Fruit fly (Drosophila melanogaster) whole organism, wandering third instar larva: ENCODE results near the gene MetRS-m.

Experiments
- Abd-B ChIP-seq: fragments of >200 bp; optimal IDR thresholded peaks from 2 replicates; lab custom pipeline; 2017; ENCODE audit warnings: missing biosample characterization, missing genetic modification characterization
- CG32264 ChIP-seq: fragments of 200-800 bp; sonication (Bioruptor generic); optimal IDR thresholded peaks from 2 replicates; lab custom pipeline; 2016; ENCODE audit warnings: missing biosample characterization, missing genetic modification characterization
- CG9705 ChIP-seq: fragments of 200-800 bp; sonication (Bioruptor generic); optimal IDR thresholded peaks from 2 replicates; lab custom pipeline; 2018; ENCODE audit warnings: missing biosample characterization, mild to moderate bottlenecking, missing genetic modification characterization
- CrebA ChIP-seq: fragments of 200-800 bp; sonication (Bioruptor generic); optimal IDR thresholded peaks from 2 replicates; lab custom pipeline; 2016; ENCODE audit warnings: missing biosample characterization, mild to moderate bottlenecking, missing genetic modification characterization, borderline replicate concordance
- Dfd ChIP-seq: fragments of >200 bp; optimal IDR thresholded peaks from 2 replicates; lab custom pipeline; 2017; ENCODE audit warnings: missing biosample characterization, missing genetic modification characterization
- Dif ChIP-seq: fragments of 200-275, 200-300 bp; sonication (Bioruptor generic); optimal IDR thresholded peaks from 2 replicates; lab custom pipeline; 2018; ENCODE audit warnings: missing biosample characterization, missing genetic modification characterization; ENCODE audit not compliant: partially characterized antibody
- GATAd ChIP-seq: sonication (Bioruptor generic); optimal IDR thresholded peaks from 2 replicates; lab custom pipeline; 2016; ENCODE audit warnings: missing biosample characterization, missing genetic modification characterization
- HLH106 ChIP-seq: fragments of 200-800 bp; optimal IDR thresholded peaks from 3 replicates; lab custom pipeline; 2019; ENCODE audit warnings: missing biosample characterization, mild to moderate bottlenecking, missing genetic modification characterization, moderate library complexity
- Hnf4 ChIP-seq: fragments of 200-800 bp; sonication (Bioruptor generic); optimal IDR thresholded peaks from 2 replicates; lab custom pipeline; 2016; ENCODE audit warnings: missing biosample characterization, mild to moderate bottlenecking, missing genetic modification characterization
- Hr78 ChIP-seq: fragments of >200 bp; optimal IDR thresholded peaks from 2 replicates; lab custom pipeline; 2017; ENCODE audit warnings: missing biosample characterization, missing genetic modification characterization
- Hr83 ChIP-seq: fragments of 200-300 bp; sonication (Bioruptor generic); optimal IDR thresholded peaks from 2 replicates; lab custom pipeline; 2016; ENCODE audit warnings: missing biosample characterization, mild to moderate bottlenecking, missing genetic modification characterization, moderate library complexity; ENCODE audit not compliant: poor library complexity, severe bottlenecking
- Jra ChIP-seq: sonication (Bioruptor generic); optimal IDR thresholded peaks from 2 replicates; lab custom pipeline; 2016; ENCODE audit warnings: missing biosample characterization, missing genetic modification characterization
- Myc ChIP-seq: fragments of >200 bp; optimal IDR thresholded peaks from 2 replicates; lab custom pipeline; 2017
- N ChIP-seq: fragments of >200 bp; optimal IDR thresholded peaks from 2 replicates; lab custom pipeline; 2018; ENCODE audit warnings: missing biosample characterization, missing external identifiers, missing genetic modification characterization
- OdsH ChIP-seq: fragments of 200-800 bp; sonication (Bioruptor generic); optimal IDR thresholded peaks from 2 replicates; lab custom pipeline; 2016; ENCODE audit warnings: missing biosample characterization, mild to moderate bottlenecking, missing genetic modification characterization
- Rel ChIP-seq, 2 experiments: fragments of 200-800 bp; sonication (Bioruptor generic) in 1 of 2; optimal IDR thresholded peaks; 2 replicates in 1 of 2; 3 replicates in 1 of 2; lab custom pipeline; 2016 to 2019; ENCODE audit warnings: mild to moderate bottlenecking in 2 of 2, missing biosample characterization in 2 of 2, missing genetic modification characterization in 2 of 2, moderate library complexity in 1 of 2
- Sp1 ChIP-seq: fragments of 200-800 bp; sonication (Bioruptor generic); optimal IDR thresholded peaks from 3 replicates; lab custom pipeline; 2019; ENCODE audit warnings: missing biosample characterization, mild to moderate bottlenecking, missing genetic modification characterization, moderate library complexity
- Vsx2 ChIP-seq: fragments of 200-300, 225-300 bp; sonication (Bioruptor generic); optimal IDR thresholded peaks from 2 replicates; lab custom pipeline; 2018; ENCODE audit warnings: missing biosample characterization, missing genetic modification characterization; ENCODE audit not compliant: partially characterized antibody
- br ChIP-seq: fragments of 200-800 bp; sonication (Bioruptor generic); optimal IDR thresholded peaks from 2 replicates; lab custom pipeline; 2016; ENCODE audit warnings: missing biosample characterization, missing genetic modification characterization
- brk ChIP-seq: fragments of 200-800 bp; sonication (Bioruptor generic); optimal IDR thresholded peaks from 2 replicates; lab custom pipeline; 2016; ENCODE audit warnings: missing biosample characterization, mild to moderate bottlenecking, missing genetic modification characterization
- dl ChIP-seq, 2 experiments: fragments of 175-275, 200-275 bp in 1 of 2; fragments of 200-275 bp in 1 of 2; sonication (Bioruptor generic); optimal IDR thresholded peaks; lab custom pipeline; 2018; ENCODE audit warnings: mild to moderate bottlenecking in 2 of 2, missing biosample characterization in 2 of 2, missing genetic modification characterization in 2 of 2, moderate library complexity in 2 of 2; ENCODE audit not compliant: partially characterized antibody in 2 of 2, insufficient read depth in 1 of 2
- dmrt93B ChIP-seq: fragments of 200-800 bp; sonication (Bioruptor generic); optimal IDR thresholded peaks from 2 replicates; lab custom pipeline; 2018; ENCODE audit warnings: missing biosample characterization, mild to moderate bottlenecking, missing genetic modification characterization
- dsf ChIP-seq: sonication (Bioruptor generic); optimal IDR thresholded peaks from 2 replicates; lab custom pipeline; 2016; ENCODE audit warnings: missing biosample characterization, missing genetic modification characterization, borderline replicate concordance
- ey ChIP-seq: fragments of 200-800 bp; sonication (Bioruptor generic); optimal IDR thresholded peaks from 2 replicates; lab custom pipeline; 2016; ENCODE audit warnings: missing biosample characterization, missing genetic modification characterization
- foxo ChIP-seq, 2 experiments: fragments of 200-800 bp; sonication (Bioruptor generic); optimal IDR thresholded peaks; 2 replicates in 1 of 2; 3 replicates in 1 of 2; lab custom pipeline; 2016 to 2017; ENCODE audit warnings: missing biosample characterization in 2 of 2, missing genetic modification characterization in 2 of 2
- fru ChIP-seq: fragments of 200-800 bp; sonication (Bioruptor generic); optimal IDR thresholded peaks from 3 replicates; lab custom pipeline; 2016; ENCODE audit warnings: missing biosample characterization, mild to moderate bottlenecking, missing genetic modification characterization
- h ChIP-seq: fragments of 200-800 bp; sonication (Bioruptor generic); optimal IDR thresholded peaks from 3 replicates; lab custom pipeline; 2016; ENCODE audit warnings: missing biosample characterization, mild to moderate bottlenecking, missing genetic modification characterization
- pan ChIP-seq: fragments of >200 bp; optimal IDR thresholded peaks from 2 replicates; lab custom pipeline; 2017
- psq ChIP-seq: fragments of 200-800 bp; sonication (Bioruptor generic); optimal IDR thresholded peaks from 3 replicates; lab custom pipeline; 2017; ENCODE audit warnings: missing biosample characterization, mild to moderate bottlenecking, missing genetic modification characterization, moderate library complexity
- rgr ChIP-seq: fragments of 200-800 bp; sonication (Bioruptor generic); optimal IDR thresholded peaks from 3 replicates; lab custom pipeline; 2016; ENCODE audit warnings: missing biosample characterization, mild to moderate bottlenecking, missing genetic modification characterization
- sage ChIP-seq: fragments of 200-800 bp; sonication (Bioruptor generic); optimal IDR thresholded peaks from 2 replicates; lab custom pipeline; 2016; ENCODE audit warnings: missing biosample characterization, mild to moderate bottlenecking, missing genetic modification characterization
- sv ChIP-seq: fragments of 200-800 bp; sonication (Bioruptor generic); optimal IDR thresholded peaks from 3 replicates; lab custom pipeline; 2016; ENCODE audit warnings: missing biosample characterization, missing genetic modification characterization
- tai ChIP-seq: sonication (Bioruptor generic); optimal IDR thresholded peaks from 2 replicates; lab custom pipeline; 2016; ENCODE audit warnings: missing biosample characterization, missing genetic modification characterization
- usp ChIP-seq: fragments of >200 bp; optimal IDR thresholded peaks from 2 replicates; lab custom pipeline; 2017; ENCODE audit warnings: missing biosample characterization, missing genetic modification characterization
- woc ChIP-seq: sonication (Bioruptor generic); optimal IDR thresholded peaks from 2 replicates; lab custom pipeline; 2016; ENCODE audit warnings: missing biosample characterization, mild to moderate bottlenecking, missing genetic modification characterization

The MetRS-m gene

dm6 chr3R:14277894-14278522, 18.2 kb upstream of the MetRS-m start:
- TF ChIP-seq woc (GFP tag; lab: Kevin White, UChicago) = peak; percentile 86
- no peak for TF ChIP-seq Dfd (GFP tag; lab: Kevin White, UChicago)
- peak in 1 of 2 experiments; percentile 20 for TF ChIP-seq dl (GFP tag; optimal IDR thresholded peaks at IDR 0.05; lab: Kevin White, UChicago; ENCODE audit: insufficient read depth in 1 of 2, partially characterized antibody in 2 of 2)
- peak; percentile 62 for TF ChIP-seq sv (GFP tag; lab: Kevin White, UChicago)
- TF ChIP-seq sage (GFP tag; lab: Kevin White, UChicago) = peak; percentile 93
- peak; percentile 82 for TF ChIP-seq Jra
- peak; percentile 95 for TF ChIP-seq OdsH (GFP tag; lab: Kevin White, UChicago)
- TF ChIP-seq dsf = peak; percentile 74
- TF ChIP-seq foxo (GFP tag; optimal IDR thresholded peaks at IDR 0.05; lab: Kevin White, UChicago) = peak; percentile 58 to 96
- TF ChIP-seq psq (GFP tag; lab: Kevin White, UChicago) = peak; percentile 93
- TF ChIP-seq Hnf4 (GFP tag; lab: Kevin White, UChicago) = peak; percentile 92
- peak; percentile 95 for TF ChIP-seq rgr (GFP tag; lab: Kevin White, UChicago)
- TF ChIP-seq CG9705 (GFP tag; lab: Kevin White, UChicago) = peak; percentile 94
- peak; percentile 90 for TF ChIP-seq br (GFP tag; lab: Kevin White, UChicago)
- peak; percentile 96 for TF ChIP-seq h (GFP tag; lab: Kevin White, UChicago)
- peak; percentile 96 for TF ChIP-seq brk (GFP tag; lab: Kevin White, UChicago)
- no peak for TF ChIP-seq usp (GFP tag; lab: Kevin White, UChicago)
- peak; percentile 92 for TF ChIP-seq CrebA
- TF ChIP-seq Myc = no peak
- peak; percentile 59 for TF ChIP-seq GATAd (GFP tag; lab: Kevin White, UChicago)
- TF ChIP-seq N (GFP tag; lab: Kevin White, UChicago) = no peak
- TF ChIP-seq Rel (GFP tag; optimal IDR thresholded peaks at IDR 0.05; lab: Kevin White, UChicago) = peak; percentile 94
- TF ChIP-seq Rel (tag; optimal IDR thresholded peaks at IDR 0.05; lab: Kevin White, UChicago) = peak; percentile 87
- TF ChIP-seq fru (GFP tag; lab: Kevin White, UChicago) = peak; percentile 91
- TF ChIP-seq tai (GFP tag; lab: Kevin White, UChicago) = no peak
- TF ChIP-seq Dif (GFP tag; lab: Kevin White, UChicago) = no peak
- TF ChIP-seq Vsx2 = no peak
- TF ChIP-seq HLH106 (tag; lab: Kevin White, UChicago) = peak; percentile 97
- TF ChIP-seq Sp1 (GFP tag; lab: Kevin White, UChicago) = peak; percentile 98
- no peak for TF ChIP-seq Hr78 (GFP tag; lab: Kevin White, UChicago)
- no peak for TF ChIP-seq Hr83
- TF ChIP-seq dmrt93B (GFP tag; lab: Kevin White, UChicago) = peak; percentile 82
- TF ChIP-seq pan (lab: Kevin White, UChicago) = no peak
- TF ChIP-seq ey (GFP tag; lab: Kevin White, UChicago) = peak; percentile 85
- TF ChIP-seq Abd-B (GFP tag; lab: Kevin White, UChicago) = no peak
- peak; percentile 65 for TF ChIP-seq CG32264 (GFP tag; lab: Kevin White, UChicago)

dm6 chr3R:14275519-14276172, 15.9 kb upstream of the MetRS-m start:
- peak; percentile 49 for TF ChIP-seq HLH106 (tag; lab: Kevin White, UChicago)
- peak; percentile 52 for TF ChIP-seq Dif (GFP tag; lab: Kevin White, UChicago)
- peak; percentile 74 for TF ChIP-seq Sp1 (GFP tag; lab: Kevin White, UChicago)
- TF ChIP-seq CrebA = no peak
- TF ChIP-seq OdsH (GFP tag; lab: Kevin White, UChicago) = peak; percentile 61
- TF ChIP-seq Hr83 = no peak
- TF ChIP-seq psq (GFP tag; lab: Kevin White, UChicago) = peak; percentile 64
- TF ChIP-seq N (GFP tag; lab: Kevin White, UChicago) = no peak
- peak; percentile 92 for TF ChIP-seq Vsx2
- peak; percentile 0 for TF ChIP-seq dmrt93B (GFP tag; lab: Kevin White, UChicago)
- no peak for TF ChIP-seq fru (GFP tag; lab: Kevin White, UChicago)
- TF ChIP-seq foxo (GFP tag; optimal IDR thresholded peaks at IDR 0.05; lab: Kevin White, UChicago) = peak in 1 of 2 experiments; percentile 59
